Fruit fly (Drosophila melanogaster) whole organism, embryonic: Measurements from ENCODE around the gene CG18266.

Source experiments
- CG4282 ChIP-seq: fragments of 200-800 bp; sonication (Bioruptor generic); optimal IDR thresholded peaks from 2 replicates; lab custom pipeline; 2016; ENCODE audit warnings: missing biosample characterization, missing genetic modification characterization
- CG6813 ChIP-seq: fragments of 200-800 bp; sonication (Bioruptor generic); optimal IDR thresholded peaks from 2 replicates; lab custom pipeline; 2017; ENCODE audit warnings: missing biosample characterization, missing genetic modification characterization, mild to moderate bottlenecking, moderate library complexity, missing genetic modification reagents

DNA sequence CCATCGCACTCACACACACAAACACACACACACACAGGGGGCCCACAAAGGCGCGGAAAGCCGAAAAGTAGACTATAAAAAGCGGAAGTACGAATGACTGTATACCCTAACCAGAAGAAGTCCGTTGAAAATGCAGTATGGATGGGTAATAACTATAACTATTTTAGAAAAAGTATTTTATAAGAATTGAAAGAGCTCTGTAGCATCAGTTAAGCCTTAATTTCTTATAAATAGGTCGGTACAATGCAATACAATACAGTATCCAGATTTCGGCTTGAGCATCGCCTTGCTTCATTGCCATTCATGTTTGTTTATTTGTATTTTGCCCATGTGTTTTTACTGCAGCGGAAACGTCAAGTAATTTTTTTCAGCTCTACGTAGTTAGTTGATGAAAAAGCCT is 27.1 kb upstream of the CG18266 start:
- TF ChIP-seq CG4282 (no peak), CG6813 (GFP tag; lab: Kevin White, UChicago) (no peak)
